Fruit fly (Drosophila melanogaster) whole organism: ENCODE measurements around the gene Sap30.

ENCODE experiments used
- CG8478 ChIP-seq: fragments of >200 bp; optimal IDR thresholded peaks from 2 replicates; lab custom pipeline; 2018; ENCODE audit warnings: inconsistent platforms
- Dll ChIP-seq: fragments of >200 bp; optimal IDR thresholded peaks from 2 replicates; lab custom pipeline; 2017
- EcR ChIP-seq, 2 experiments: fragments of >200 bp; optimal IDR thresholded peaks; 2 replicates each; lab custom pipeline; 2017; ENCODE audit warnings: missing biosample characterization in 2 of 2, missing genetic modification characterization in 2 of 2, missing genetic modification reagents in 2 of 2
- pan ChIP-seq: fragments of >200 bp; optimal IDR thresholded peaks from 2 replicates; lab custom pipeline; 2017
- psq ChIP-seq: fragments of >200 bp; optimal IDR thresholded peaks from 2 replicates; lab custom pipeline; 2017
- usp ChIP-seq: fragments of >200 bp; optimal IDR thresholded peaks from 2 replicates; lab custom pipeline; 2017; ENCODE audit warnings: missing biosample characterization, missing genetic modification characterization, mixed read lengths

Gene Sap30

DNA sequence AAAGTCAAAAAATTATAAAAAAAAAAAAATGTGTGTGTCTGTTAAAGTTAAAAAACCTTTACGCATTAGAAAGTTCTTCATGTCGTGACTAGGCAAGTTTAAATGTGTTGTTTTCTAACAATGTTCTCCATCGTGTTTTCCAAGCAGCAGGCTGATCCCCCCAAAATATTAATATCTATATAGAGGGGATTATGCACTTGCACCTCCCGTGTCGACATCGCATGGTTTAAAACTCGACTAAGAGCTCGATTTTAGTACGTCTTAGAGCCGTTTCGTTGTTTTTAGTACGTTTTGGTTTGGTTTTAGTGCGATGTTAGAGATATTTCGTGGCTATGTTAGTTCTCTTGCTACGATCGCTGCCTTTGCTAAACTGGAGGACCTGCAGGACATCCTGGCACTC, 34.0 kb upstream of the Sap30 start:
- TF ChIP-seq Dll (no peak), CG8478 (lab: Kevin White, UChicago) (no peak), usp (GFP tag; lab: Kevin White, UChicago) (no peak), pan (no peak), EcR (GFP tag; optimal IDR thresholded peaks at IDR 0.05; lab: Kevin White, UChicago) (no peak), psq (lab: Kevin White, UChicago) (no peak)

DNA sequence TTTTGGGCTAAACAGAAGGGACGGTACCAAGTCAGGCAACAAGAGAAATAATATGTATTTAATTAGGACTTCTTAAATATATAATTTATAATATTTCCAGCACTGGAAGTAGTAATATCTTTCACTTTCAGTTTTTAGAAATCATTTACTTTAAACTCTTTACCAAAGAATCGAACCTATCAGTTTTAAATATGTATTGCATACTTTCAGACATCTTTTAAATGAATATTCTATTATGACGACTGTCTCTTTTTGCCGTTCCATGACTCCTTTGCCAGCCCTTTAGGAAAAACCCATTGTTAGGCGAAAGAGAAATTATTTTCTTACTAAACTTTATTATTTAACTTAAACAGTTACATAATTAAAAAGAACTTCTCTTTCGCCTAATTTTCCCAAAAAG, 29.4 kb upstream of the Sap30 start:
- no peak for TF ChIP-seq Dll
- TF ChIP-seq pan = no peak
- TF ChIP-seq CG8478 (lab: Kevin White, UChicago) = no peak
- no peak for TF ChIP-seq EcR (GFP tag; optimal IDR thresholded peaks at IDR 0.05; lab: Kevin White, UChicago)
- TF ChIP-seq psq (lab: Kevin White, UChicago) = no peak
- no peak for TF ChIP-seq usp (GFP tag; lab: Kevin White, UChicago)

DNA sequence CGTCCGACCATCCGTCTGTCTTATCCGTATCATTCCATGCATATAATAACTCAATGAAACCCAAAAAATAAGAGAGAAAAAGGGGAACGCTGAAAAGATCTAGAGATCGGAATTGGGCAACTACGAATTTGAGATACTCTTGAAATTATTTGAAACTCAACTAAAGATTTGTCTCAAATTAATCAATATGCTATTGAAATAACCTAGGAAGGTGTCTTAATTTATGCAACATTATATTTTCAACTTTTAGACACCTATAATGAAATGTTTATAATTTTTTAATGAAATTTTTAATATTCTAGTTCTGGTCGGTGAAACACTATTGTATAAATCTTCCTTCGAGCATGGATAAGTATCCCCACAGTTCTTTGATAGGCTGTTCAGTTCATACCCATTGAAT, 26.5 kb upstream of the Sap30 start:
- TF ChIP-seq pan (no peak), usp (GFP tag; lab: Kevin White, UChicago) (no peak), EcR (GFP tag; optimal IDR thresholded peaks at IDR 0.05; lab: Kevin White, UChicago) (no peak), Dll (no peak), psq (lab: Kevin White, UChicago) (no peak), CG8478 (lab: Kevin White, UChicago) (no peak)

DNA sequence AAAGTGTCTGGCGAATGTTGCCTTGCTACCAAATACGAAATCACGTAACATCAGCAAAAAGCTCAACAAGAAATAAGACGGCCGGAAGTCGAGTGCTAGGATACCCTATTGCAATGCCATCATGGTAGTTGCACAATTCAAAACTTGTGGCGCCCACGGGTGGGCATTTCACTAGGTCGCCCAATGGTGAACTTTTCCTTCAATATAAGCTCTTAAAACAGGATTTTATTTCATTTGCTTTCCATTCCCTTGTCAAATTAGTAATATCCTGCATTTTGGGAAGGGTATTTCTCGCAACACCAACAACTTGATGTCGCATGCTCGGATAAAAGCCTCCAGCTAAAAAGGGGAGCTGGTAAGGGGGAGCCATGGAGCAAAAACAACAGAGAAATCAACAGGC, 25.6 kb upstream of the Sap30 start:
- TF ChIP-seq pan (no peak), usp (GFP tag; lab: Kevin White, UChicago) (no peak), psq (lab: Kevin White, UChicago) (no peak), CG8478 (lab: Kevin White, UChicago) (no peak), EcR (GFP tag; optimal IDR thresholded peaks at IDR 0.05; lab: Kevin White, UChicago) (no peak), Dll (no peak)

DNA sequence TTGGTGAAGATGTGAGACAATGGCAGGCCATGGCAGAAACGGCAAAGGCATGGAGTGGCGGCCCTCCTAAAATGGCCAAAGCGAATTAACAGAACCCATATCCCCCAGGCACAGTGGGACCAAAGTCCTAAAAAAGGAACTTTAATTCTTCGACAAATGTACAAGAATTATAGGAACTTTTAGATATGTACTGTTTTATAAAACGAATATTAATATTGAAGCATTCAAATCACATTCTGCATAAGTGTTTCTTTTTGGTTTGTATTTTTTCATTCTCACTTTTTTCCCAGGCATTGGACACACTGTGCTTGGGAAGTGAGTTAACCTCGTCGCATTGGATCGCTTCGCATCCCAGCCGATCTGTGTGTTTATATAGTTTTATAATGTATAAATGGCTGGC, 22.1 kb upstream of the Sap30 start:
- TF ChIP-seq usp (GFP tag; lab: Kevin White, UChicago) (no peak), psq (lab: Kevin White, UChicago) (no peak), pan (no peak), CG8478 (lab: Kevin White, UChicago) (no peak), Dll (no peak)

DNA sequence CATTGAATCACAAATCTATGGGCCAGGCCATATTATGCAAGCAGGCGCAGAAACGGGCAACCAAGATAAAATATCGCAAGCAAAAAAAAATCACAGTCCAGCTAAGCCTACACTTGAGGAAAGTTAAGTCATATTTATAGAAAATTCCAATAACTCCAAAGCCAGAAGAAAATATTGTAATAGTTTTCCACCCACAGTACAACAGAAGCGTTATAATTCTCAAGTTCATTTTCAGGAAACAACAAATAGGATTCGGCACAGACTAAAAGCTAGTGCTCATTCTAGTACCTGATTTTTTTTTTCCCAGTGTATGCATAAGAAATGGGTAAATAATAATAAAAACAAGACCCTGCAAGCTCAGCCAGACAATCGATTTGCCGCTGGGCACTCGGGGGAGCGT, 21.3 kb upstream of the Sap30 start:
- TF ChIP-seq psq (lab: Kevin White, UChicago) = no peak
- no peak for TF ChIP-seq CG8478 (lab: Kevin White, UChicago)
- no peak for TF ChIP-seq usp (GFP tag; lab: Kevin White, UChicago)
- no peak for TF ChIP-seq Dll
- TF ChIP-seq EcR (GFP tag; optimal IDR thresholded peaks at IDR 0.05; lab: Kevin White, UChicago) = no peak
- TF ChIP-seq pan = no peak

DNA sequence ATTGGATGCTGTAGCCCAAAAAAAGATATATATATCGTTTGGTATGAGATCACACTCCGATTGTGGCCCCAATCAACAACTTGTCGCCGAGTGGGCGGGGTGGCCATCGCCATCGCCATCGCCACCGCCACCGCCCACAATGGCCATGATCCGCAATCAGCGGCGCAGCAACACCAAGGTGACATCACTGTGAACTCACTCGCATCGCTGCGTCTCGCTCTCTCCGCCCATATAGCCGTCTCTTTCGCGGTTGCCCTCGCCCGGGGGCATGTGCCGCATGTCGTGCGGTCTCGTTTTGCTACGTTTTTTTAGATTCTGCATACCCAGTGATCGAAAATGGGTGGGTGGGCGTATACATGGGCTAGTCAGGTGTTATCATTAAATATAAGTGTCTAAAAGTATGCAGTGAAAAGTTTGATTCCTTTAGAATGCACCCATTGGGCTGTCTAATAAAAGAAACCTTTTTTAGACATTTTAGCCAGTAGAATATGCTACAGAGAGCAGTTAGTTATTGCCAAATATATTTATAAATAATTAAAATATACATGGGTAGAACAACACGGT, 20.1 kb upstream of the Sap30 start:
- no peak for TF ChIP-seq usp (GFP tag; lab: Kevin White, UChicago)
- TF ChIP-seq psq (lab: Kevin White, UChicago) = no peak
- no peak for TF ChIP-seq Dll

DNA sequence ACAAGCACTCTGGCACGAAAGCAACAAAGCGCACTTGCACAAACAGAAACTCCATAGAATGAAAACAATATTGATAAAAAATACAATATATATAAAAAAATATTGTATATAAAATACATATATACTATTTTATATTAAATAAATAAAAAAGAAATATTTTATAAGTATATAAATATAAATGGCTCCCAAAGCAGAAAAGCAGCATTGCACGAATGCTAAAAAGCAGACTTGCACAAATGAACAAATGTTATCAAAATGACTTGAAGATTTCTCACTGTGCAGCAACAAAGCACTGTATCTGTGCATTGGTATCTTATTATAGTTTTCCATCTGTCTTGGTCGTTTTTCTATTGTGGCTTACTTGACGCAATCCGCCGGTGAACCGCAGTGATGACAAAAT, 18.3 kb upstream of the Sap30 start:
- TF ChIP-seq psq (lab: Kevin White, UChicago) = no peak
- no peak for TF ChIP-seq Dll
- no peak for TF ChIP-seq CG8478 (lab: Kevin White, UChicago)
- TF ChIP-seq usp (GFP tag; lab: Kevin White, UChicago) = no peak
- TF ChIP-seq pan = no peak
- no peak for TF ChIP-seq EcR (GFP tag; optimal IDR thresholded peaks at IDR 0.05; lab: Kevin White, UChicago)

DNA sequence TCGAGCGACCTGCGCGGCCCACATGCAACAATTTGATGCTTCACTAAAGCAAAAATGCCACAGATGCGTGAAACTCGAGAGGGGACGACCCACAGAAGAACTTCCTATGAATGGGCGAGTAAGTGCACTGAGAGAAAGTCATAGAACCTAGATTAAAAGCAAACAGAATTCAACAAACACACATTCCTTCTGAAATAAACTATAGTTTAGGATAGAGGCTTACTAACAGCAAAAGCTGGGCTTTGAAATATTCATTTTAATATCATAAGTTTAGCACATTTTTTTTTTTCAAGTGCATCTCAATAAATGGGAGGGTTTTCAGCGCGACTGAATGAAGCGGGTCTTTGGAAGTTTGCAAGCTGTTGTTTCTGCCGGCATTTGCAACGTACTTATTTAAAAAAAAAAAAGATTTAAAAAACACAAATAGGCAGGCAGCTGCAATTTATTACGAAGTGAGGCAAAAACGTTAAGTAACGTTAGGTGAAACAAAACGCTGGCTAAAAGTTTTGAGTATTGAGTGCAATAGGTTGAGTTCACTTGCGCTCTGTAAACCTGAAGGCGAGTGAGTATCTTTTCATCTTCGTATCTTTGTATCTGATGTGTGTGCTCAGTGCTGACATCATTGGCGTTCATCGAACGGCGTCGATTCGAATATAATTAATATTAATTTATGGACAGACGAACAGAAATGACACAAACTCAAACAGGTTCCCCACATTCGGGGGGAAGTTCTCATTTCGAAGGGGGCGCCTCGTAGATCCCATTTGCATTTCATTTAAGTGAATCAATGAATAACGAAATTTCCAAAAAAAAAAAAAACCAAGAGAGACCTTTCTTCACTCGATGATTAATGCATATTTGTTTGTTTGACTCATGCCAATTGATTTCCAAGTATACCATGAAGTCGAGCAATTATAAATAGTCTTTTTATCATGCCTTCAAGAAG, 13.9 kb upstream of the Sap30 start:
- TF ChIP-seq Dll (no peak), CG8478 (lab: Kevin White, UChicago) (no peak), EcR (GFP tag; optimal IDR thresholded peaks at IDR 0.05; lab: Kevin White, UChicago) (no peak), usp (GFP tag; lab: Kevin White, UChicago) (no peak), psq (lab: Kevin White, UChicago) (no peak), pan (no peak)

DNA sequence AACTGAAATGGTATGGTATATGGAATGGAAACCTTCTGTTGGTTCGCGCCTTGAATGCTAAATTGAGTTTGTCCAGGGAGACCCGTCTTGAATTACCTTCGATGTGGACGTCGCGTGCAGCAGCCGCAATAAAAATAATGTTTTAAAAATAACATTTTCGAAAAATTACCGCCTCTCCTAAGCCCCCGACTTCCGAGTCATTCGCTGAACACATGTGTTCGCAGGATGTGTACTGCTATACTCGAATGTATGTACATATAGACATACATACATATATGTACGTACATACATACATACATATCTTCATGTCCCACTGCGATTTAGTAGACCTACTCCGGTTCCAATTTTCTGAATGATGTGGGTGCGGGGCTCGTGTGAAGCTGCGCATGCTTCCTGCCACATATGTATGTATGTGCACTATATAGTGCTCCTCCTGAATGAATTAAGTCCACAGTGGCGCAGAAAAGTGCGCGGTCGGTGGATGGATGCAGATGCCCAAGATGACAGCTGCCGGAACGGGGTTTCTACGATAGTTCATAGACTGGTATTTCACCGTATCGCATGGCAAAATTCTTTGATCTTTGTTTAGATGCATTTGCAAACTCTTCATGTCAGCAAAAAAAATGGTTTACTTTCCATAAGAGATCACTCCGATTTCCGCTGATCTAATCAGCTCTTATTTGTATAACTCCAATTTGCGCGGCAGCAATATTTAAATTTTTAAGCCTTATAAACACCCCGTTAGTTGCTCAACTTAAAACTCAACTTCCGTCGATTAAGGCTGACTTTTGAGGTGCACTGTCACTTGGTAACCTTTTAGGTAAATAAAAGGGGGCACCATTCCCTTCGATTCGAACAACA, 12.7 kb upstream of the Sap30 start:
- TF ChIP-seq psq (lab: Kevin White, UChicago) = no peak
- no peak for TF ChIP-seq Dll
- TF ChIP-seq usp (GFP tag; lab: Kevin White, UChicago) = no peak
- no peak for TF ChIP-seq pan
- no peak for TF ChIP-seq EcR (GFP tag; optimal IDR thresholded peaks at IDR 0.05; lab: Kevin White, UChicago)

DNA sequence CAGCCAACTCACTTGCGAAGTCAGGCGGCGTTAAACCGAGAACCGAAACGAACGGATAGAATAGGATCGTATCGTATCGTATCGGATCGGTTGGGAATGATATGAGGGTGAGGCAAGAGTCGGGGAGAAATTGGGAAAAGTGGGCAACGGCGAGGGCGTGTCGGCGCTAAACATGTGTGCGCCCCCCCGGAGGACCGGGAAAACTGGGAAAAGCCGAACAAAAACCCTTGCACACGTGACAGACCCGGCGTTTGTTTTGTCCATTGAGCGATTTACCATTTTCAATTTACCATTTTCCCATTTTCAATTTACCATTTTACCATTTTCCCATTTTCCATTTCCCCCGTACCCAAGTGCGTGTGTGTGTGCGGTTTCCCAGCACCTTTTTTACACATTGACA, 12.0 kb upstream of the Sap30 start:
- no peak for TF ChIP-seq Dll
- no peak for TF ChIP-seq CG8478 (lab: Kevin White, UChicago)
- no peak for TF ChIP-seq EcR (GFP tag; optimal IDR thresholded peaks at IDR 0.05; lab: Kevin White, UChicago)
- no peak for TF ChIP-seq psq (lab: Kevin White, UChicago)
- TF ChIP-seq pan = no peak
- no peak for TF ChIP-seq usp (GFP tag; lab: Kevin White, UChicago)
